Worm (Caenorhabditis elegans) whole organism, mixed stage, embryonic: Measurements from ENCODE around the gene C17G10.7.

Experiments
- M03D4.4 ChIP-seq: sonication (generic microtip); optimal IDR thresholded peaks from 2 replicates; lab custom pipeline; 2017; ENCODE audit warnings: mild to moderate bottlenecking, missing genetic modification characterization, missing compliant biosample characterization
- bed-3 ChIP-seq: fragments of 200-800 bp; sonication (Bioruptor generic); optimal IDR thresholded peaks from 3 replicates; lab custom pipeline; 2018; ENCODE audit warnings: mild to moderate bottlenecking, missing genetic modification characterization, moderate library complexity, missing compliant biosample characterization
- blmp-1 ChIP-seq: fragments of 150-350 bp; optimal IDR thresholded peaks from 2 replicates; lab custom pipeline; 2014; ENCODE audit warnings: missing biosample characterization, missing genetic modification characterization
- ceh-39 ChIP-seq: fragments of 150-350 bp; optimal IDR thresholded peaks from 2 replicates; lab custom pipeline; 2014; ENCODE audit warnings: missing biosample characterization, missing genetic modification characterization
- ceh-43 ChIP-seq: fragments of 200-800 bp; sonication (Bioruptor generic); optimal IDR thresholded peaks from 2 replicates; lab custom pipeline; 2018; ENCODE audit warnings: mild to moderate bottlenecking, missing genetic modification characterization, moderate library complexity, missing compliant biosample characterization
- ceh-83 ChIP-seq: fragments of 200-800 bp; sonication (Bioruptor generic); optimal IDR thresholded peaks from 2 replicates; lab custom pipeline; 2018; ENCODE audit warnings: mild to moderate bottlenecking, missing genetic modification characterization, missing compliant biosample characterization
- ces-1 ChIP-seq: fragments of 150-350 bp; optimal IDR thresholded peaks from 2 replicates; lab custom pipeline; 2014; ENCODE audit warnings: missing biosample characterization, missing genetic modification reagents, missing genetic modification characterization
- cnd-1 ChIP-seq: fragments of 200-800 bp; sonication (Bioruptor generic); optimal IDR thresholded peaks from 2 replicates; lab custom pipeline; 2018; ENCODE audit warnings: mild to moderate bottlenecking, missing genetic modification characterization, missing compliant biosample characterization
- drap-1 ChIP-seq: fragments of 200-800 bp; sonication (Bioruptor generic); optimal IDR thresholded peaks from 3 replicates; lab custom pipeline; 2018; ENCODE audit warnings: mild to moderate bottlenecking, missing genetic modification characterization, missing compliant biosample characterization
- elt-1 ChIP-seq: sonication (generic microtip); optimal IDR thresholded peaks from 2 replicates; lab custom pipeline; 2017; ENCODE audit warnings: missing genetic modification characterization, mild to moderate bottlenecking, missing compliant biosample characterization, antibody characterized with exemption, moderate library complexity, borderline replicate concordance; ENCODE audit not compliant: insufficient read depth
- elt-3 ChIP-seq: fragments of 150-350 bp; optimal IDR thresholded peaks from 2 replicates; lab custom pipeline; 2014; ENCODE audit warnings: missing biosample characterization, missing genetic modification characterization
- flh-1 ChIP-seq: fragments of 200-800 bp; sonication (Bioruptor generic); optimal IDR thresholded peaks from 2 replicates; lab custom pipeline; 2018; ENCODE audit warnings: mild to moderate bottlenecking, missing genetic modification characterization, moderate library complexity, missing compliant biosample characterization
- ham-2 ChIP-seq: fragments of 200-800 bp; sonication (Bioruptor generic); optimal IDR thresholded peaks from 2 replicates; lab custom pipeline; 2018; ENCODE audit warnings: mild to moderate bottlenecking, missing genetic modification characterization, missing compliant biosample characterization
- hlh-1 ChIP-seq: fragments of 150-350 bp; optimal IDR thresholded peaks from 2 replicates; lab custom pipeline; 2014; ENCODE audit warnings: missing biosample characterization, missing genetic modification reagents, missing genetic modification characterization
- lin-13 ChIP-seq: fragments of 150-350 bp; optimal IDR thresholded peaks from 2 replicates; lab custom pipeline; 2014; ENCODE audit warnings: missing biosample characterization, missing genetic modification characterization
- lin-32 ChIP-seq: fragments of 200-800 bp; sonication (Bioruptor generic); optimal IDR thresholded peaks from 2 replicates; lab custom pipeline; 2018; ENCODE audit warnings: mild to moderate bottlenecking, missing genetic modification characterization, missing compliant biosample characterization
- lsy-2 ChIP-seq: fragments of 150-350 bp; optimal IDR thresholded peaks from 2 replicates; lab custom pipeline; 2014; ENCODE audit warnings: missing biosample characterization, missing genetic modification characterization
- mab-5 ChIP-seq: fragments of 150-350 bp; optimal IDR thresholded peaks from 2 replicates; lab custom pipeline; 2014; ENCODE audit warnings: missing biosample characterization, missing genetic modification characterization
- mep-1 ChIP-seq: fragments of 150-350 bp; optimal IDR thresholded peaks from 2 replicates; lab custom pipeline; 2017; ENCODE audit warnings: missing biosample characterization, missing genetic modification reagents, missing genetic modification characterization, inconsistent platforms
- mls-2 ChIP-seq: sonication (generic microtip); optimal IDR thresholded peaks from 2 replicates; lab custom pipeline; 2016; ENCODE audit warnings: mild to moderate bottlenecking, missing genetic modification characterization, moderate library complexity, missing compliant biosample characterization
- nhr-12 ChIP-seq: fragments of 150-350 bp; optimal IDR thresholded peaks from 2 replicates; lab custom pipeline; 2014; ENCODE audit warnings: missing biosample characterization, missing genetic modification characterization
- nhr-2 ChIP-seq: fragments of 150-350 bp; optimal IDR thresholded peaks from 2 replicates; lab custom pipeline; 2014; ENCODE audit warnings: missing biosample characterization, missing genetic modification characterization
- nhr-237 ChIP-seq: fragments of 150-350 bp; optimal IDR thresholded peaks from 2 replicates; lab custom pipeline; 2014; ENCODE audit warnings: missing biosample characterization, missing genetic modification characterization
- nhr-28 ChIP-seq: fragments of 150-350 bp; optimal IDR thresholded peaks from 2 replicates; lab custom pipeline; 2014; ENCODE audit warnings: missing biosample characterization, missing genetic modification characterization
- nhr-76 ChIP-seq: sonication (generic microtip); optimal IDR thresholded peaks from 2 replicates; lab custom pipeline; 2017; ENCODE audit warnings: missing biosample characterization, missing genetic modification characterization
- pha-4 ChIP-seq: fragments of 150-350 bp; optimal IDR thresholded peaks from 2 replicates; lab custom pipeline; 2018; ENCODE audit warnings: missing biosample characterization, missing genetic modification reagents, missing genetic modification characterization
- sem-2 ChIP-seq: fragments of 200-800 bp; sonication (Bioruptor generic); optimal IDR thresholded peaks from 2 replicates; lab custom pipeline; 2018; ENCODE audit warnings: mild to moderate bottlenecking, missing genetic modification characterization, missing compliant biosample characterization
- snpc-4 ChIP-seq: fragments of 150-350 bp; optimal IDR thresholded peaks from 2 replicates; lab custom pipeline; 2014; ENCODE audit warnings: missing biosample characterization, missing genetic modification characterization
- sptf-1 ChIP-seq: sonication (generic microtip); optimal IDR thresholded peaks from 2 replicates; lab custom pipeline; 2017; ENCODE audit warnings: mild to moderate bottlenecking, missing genetic modification characterization, moderate library complexity, missing compliant biosample characterization
- tbx-8 ChIP-seq: fragments of 200-800 bp; sonication (Bioruptor generic); optimal IDR thresholded peaks from 2 replicates; lab custom pipeline; 2018; ENCODE audit warnings: mild to moderate bottlenecking, missing genetic modification characterization, moderate library complexity, missing compliant biosample characterization
- unc-120 ChIP-seq: sonication (generic microtip); optimal IDR thresholded peaks from 2 replicates; lab custom pipeline; 2017; ENCODE audit warnings: missing genetic modification characterization, missing compliant biosample characterization; ENCODE audit not compliant: poor library complexity, severe bottlenecking
- unc-39 ChIP-seq: fragments of 150-350 bp; optimal IDR thresholded peaks from 2 replicates; lab custom pipeline; 2014; ENCODE audit warnings: missing biosample characterization, missing genetic modification characterization
- unc-62 ChIP-seq: fragments of 150-350 bp; optimal IDR thresholded peaks from 2 replicates; lab custom pipeline; 2014; ENCODE audit warnings: missing biosample characterization, missing genetic modification reagents, missing genetic modification characterization
- zip-8 ChIP-seq: fragments of 150-350 bp; optimal IDR thresholded peaks from 2 replicates; lab custom pipeline; 2014; ENCODE audit warnings: missing biosample characterization, missing genetic modification characterization
- ztf-11 ChIP-seq: fragments of 150-350 bp; optimal IDR thresholded peaks from 2 replicates; lab custom pipeline; 2014; ENCODE audit warnings: missing biosample characterization, missing genetic modification characterization

Gene C17G10.7

DNA sequence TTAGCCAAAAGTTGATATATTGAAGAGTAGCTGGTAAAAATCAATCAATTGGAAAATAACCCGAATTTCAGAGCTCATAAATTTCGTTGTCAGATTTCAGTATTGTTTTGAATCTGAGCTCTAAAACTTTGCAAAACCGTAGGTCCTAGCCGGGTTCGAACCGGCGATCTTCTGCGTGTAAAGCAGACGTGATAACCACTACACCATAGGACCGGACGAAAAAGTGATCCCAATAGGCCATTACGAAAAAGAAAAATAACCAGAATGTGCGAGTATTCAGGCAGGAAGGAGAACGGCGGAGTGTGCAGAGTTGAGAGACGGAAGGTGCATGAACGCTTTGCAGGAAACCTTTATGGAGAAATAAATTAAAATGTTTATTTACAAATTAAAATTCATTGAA, 30.6 kb downstream of the C17G10.7 start:
- TF ChIP-seq ceh-39 (tag; lab: Kevin White, UChicago) (no peak), nhr-12 (tag; lab: Kevin White, UChicago) (no peak), lin-32 (GFP tag; lab: Kevin White, UChicago) (peak; percentile 28), nhr-2 (tag; lab: Kevin White, UChicago) (no peak), lsy-2 (tag; lab: Kevin White, UChicago) (no peak), unc-39 (no peak), snpc-4 (tag; lab: Kevin White, UChicago) (no peak), ces-1 (no peak), bed-3 (no peak), ceh-83 (GFP tag; lab: Kevin White, UChicago) (peak; percentile 75), unc-120 (tag; lab: Kevin White, UChicago) (peak; percentile 24), tbx-8 (GFP tag; lab: Kevin White, UChicago) (no peak), sem-2 (peak; percentile 21), hlh-1 (tag; lab: Kevin White, UChicago) (no peak), pha-4 (tag; lab: Kevin White, UChicago) (no peak), elt-1 (no peak), flh-1 (GFP tag; lab: Kevin White, UChicago) (peak; percentile 19), mep-1 (tag; lab: Kevin White, UChicago) (no peak), M03D4.4 (tag; lab: Kevin White, UChicago) (peak; percentile 70), mls-2 (tag; lab: Kevin White, UChicago) (no peak), unc-62 (GFP tag; lab: Kevin White, UChicago) (no peak), ham-2 (GFP tag; lab: Kevin White, UChicago) (peak; percentile 50), ztf-11 (tag; lab: Kevin White, UChicago) (no peak), nhr-237 (tag; lab: Kevin White, UChicago) (no peak), sptf-1 (peak; percentile 68), mab-5 (tag; lab: Kevin White, UChicago) (no peak), blmp-1 (tag; lab: Kevin White, UChicago) (no peak), zip-8 (no peak), ceh-43 (GFP tag; lab: Kevin White, UChicago) (no peak), nhr-28 (tag; lab: Kevin White, UChicago) (no peak), lin-13 (no peak), nhr-76 (tag; lab: Kevin White, UChicago) (no peak), drap-1 (GFP tag; lab: Kevin White, UChicago) (peak; percentile 58), elt-3 (no peak), cnd-1 (tag; lab: Kevin White, UChicago) (peak; percentile 48)

DNA sequence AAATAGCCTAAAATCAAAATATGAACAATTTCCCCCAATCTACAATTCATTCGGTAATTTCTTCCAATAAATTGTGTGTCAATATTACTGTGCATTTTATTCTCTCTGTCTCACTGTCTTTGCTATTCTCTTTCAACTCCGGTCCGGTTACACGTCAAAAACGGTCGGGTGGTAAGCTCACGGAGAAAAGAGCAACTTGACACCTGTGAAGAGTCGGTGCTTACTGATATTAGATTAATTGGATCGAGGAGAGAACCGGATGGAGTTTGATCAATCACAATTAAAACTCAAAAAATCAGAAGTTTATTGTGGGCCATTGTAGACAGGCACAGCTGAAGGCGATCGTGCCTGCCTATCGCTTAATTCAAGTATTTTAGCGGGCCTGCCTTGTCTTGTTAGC, 32.7 kb downstream of the C17G10.7 start:
- TF ChIP-seq tbx-8 (GFP tag; lab: Kevin White, UChicago) (no peak), mab-5 (tag; lab: Kevin White, UChicago) (no peak), mls-2 (tag; lab: Kevin White, UChicago) (no peak), cnd-1 (tag; lab: Kevin White, UChicago) (no peak), drap-1 (GFP tag; lab: Kevin White, UChicago) (no peak), nhr-12 (tag; lab: Kevin White, UChicago) (no peak), ceh-43 (GFP tag; lab: Kevin White, UChicago) (no peak), nhr-76 (tag; lab: Kevin White, UChicago) (no peak), unc-62 (GFP tag; lab: Kevin White, UChicago) (no peak)

ce11 chrII:5572082-5572746, 35.4 kb downstream of the C17G10.7 start:
- no peak for TF ChIP-seq nhr-12 (tag; lab: Kevin White, UChicago)
- no peak for TF ChIP-seq nhr-237 (tag; lab: Kevin White, UChicago)
- no peak for TF ChIP-seq mab-5 (tag; lab: Kevin White, UChicago)
